Worm (Caenorhabditis elegans) whole organism, early embryonic: ENCODE measurements around the gene ZK105.8.

ENCODE experiments used
- F13C5.2 ChIP-seq: sonication (generic microtip); optimal IDR thresholded peaks from 2 replicates; lab custom pipeline; 2017; ENCODE audit warnings: mild to moderate bottlenecking, missing genetic modification characterization, inconsistent platforms, missing compliant biosample characterization
- ama-1 ChIP-seq: fragments of 150-350 bp; optimal IDR thresholded peaks from 2 replicates; lab custom pipeline; 2014
- ets-7 ChIP-seq: sonication (generic microtip); optimal IDR thresholded peaks from 2 replicates; lab custom pipeline; 2016; ENCODE audit warnings: missing genotype, missing genetic modification characterization, missing compliant biosample characterization
- flt-1 ChIP-seq: fragments of 200-800 bp; sonication (Bioruptor generic); IDR thresholded peaks from 2 replicates; pipeline ENCODE4 v1.3.6; 2022; ENCODE audit warnings: missing genetic modification characterization, missing compliant biosample characterization
- hmg-4 ChIP-seq: fragments of 200-800 bp; sonication (Bioruptor generic); optimal IDR thresholded peaks from 2 replicates; lab custom pipeline; 2018; ENCODE audit warnings: mild to moderate bottlenecking, missing genetic modification characterization, missing compliant biosample characterization
- hnd-1 ChIP-seq: sonication (generic microtip); optimal IDR thresholded peaks from 2 replicates; lab custom pipeline; 2016; ENCODE audit warnings: missing genetic modification characterization, missing compliant biosample characterization
- pes-1 ChIP-seq: fragments of 200-800 bp; sonication (Bioruptor generic); IDR thresholded peaks from 2 replicates; pipeline ENCODE4 v1.3.6; 2022; ENCODE audit warnings: missing genetic modification reagents, missing genetic modification characterization, missing compliant biosample characterization
- scrt-1 ChIP-seq: fragments of 200-800 bp; sonication (Bioruptor generic); IDR thresholded peaks from 2 replicates; pipeline ENCODE4 v1.3.6; 2022; ENCODE audit warnings: missing genetic modification characterization, missing compliant biosample characterization
- tbx-37 ChIP-seq: fragments of 200-800 bp; sonication (Bioruptor generic); conservative IDR thresholded peaks from 2 replicates; pipeline ENCODE4 v1.3.6; 2022; ENCODE audit warnings: missing genetic modification reagents, missing genetic modification characterization, missing compliant biosample characterization
- tra-4 ChIP-seq: sonication (generic microtip); optimal IDR thresholded peaks from 2 replicates; lab custom pipeline; 2017; ENCODE audit warnings: missing genetic modification characterization, missing compliant biosample characterization

DNA sequence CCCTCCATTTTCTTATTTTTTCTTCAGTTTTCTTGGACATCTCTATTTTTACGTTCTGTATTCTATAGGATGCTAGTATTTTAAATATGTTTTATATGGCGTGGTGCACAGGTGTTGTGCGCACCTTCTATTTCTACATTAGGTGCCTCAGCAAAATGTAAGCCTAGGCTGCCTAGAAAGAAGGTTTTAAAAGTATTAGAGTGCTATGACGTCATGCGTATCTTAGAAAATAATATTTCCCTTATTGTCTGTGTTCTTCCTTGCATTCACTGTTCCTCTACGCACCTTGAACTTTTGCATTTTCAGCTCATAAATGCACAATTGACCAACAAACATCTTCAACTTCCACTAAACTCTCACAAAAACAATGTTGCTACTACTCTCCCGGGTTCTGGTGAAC is 46.7 kb downstream of the ZK105.8 start, which contains the start of gene frpr-3:
- TF ChIP-seq flt-1 (GFP tag; lab: Robert Waterston, UW) (no peak), hnd-1 (no peak), ama-1 (no peak), pes-1 (GFP tag; lab: Robert Waterston, UW) (no peak), tra-4 (no peak), tbx-37 (GFP tag; lab: Robert Waterston, UW) (no peak), ets-7 (tag; lab: Kevin White, UChicago) (no peak), F13C5.2 (tag; lab: Kevin White, UChicago) (no peak), scrt-1 (GFP tag; lab: Robert Waterston, UW) (no peak), hmg-4 (GFP tag; lab: Kevin White, UChicago) (no peak)
